Worm (Caenorhabditis elegans): Measurements from ENCODE around the gene T27A8.7.

T27A8.7 gene

DNA sequence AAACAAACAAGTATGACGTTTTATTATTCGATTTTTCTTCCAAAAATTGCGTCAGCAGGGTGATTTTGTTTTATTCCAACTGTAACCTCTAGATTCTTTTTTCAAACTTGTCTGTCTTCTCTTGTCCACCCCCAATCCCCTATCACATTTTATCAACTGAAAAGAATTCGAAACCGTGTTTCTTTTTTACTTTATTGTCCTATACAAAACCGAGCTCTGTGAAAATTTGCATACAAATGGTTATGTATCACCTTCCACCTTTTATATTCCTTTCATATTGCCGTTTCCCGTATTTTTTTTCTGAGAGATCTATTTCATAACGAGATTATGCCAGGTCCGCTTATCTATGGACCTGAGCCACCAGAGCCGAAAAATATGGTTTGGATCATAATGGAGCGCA is at the start of gene T27A8.7:
Gene T27A8.7 (plus strand): TSS at position 301 of the 400 bp plus-strand sequence.
- TF ChIP-seq hmbx-1 (tag; optimal IDR thresholded peaks at IDR 0.05) = no peak
- TF ChIP-seq flt-1 (GFP tag; IDR thresholded peaks at IDR 0.05) = no peak
- no peak for TF ChIP-seq hnd-1 (tag; optimal IDR thresholded peaks at IDR 0.05)
- TF ChIP-seq ets-7 (tag; optimal IDR thresholded peaks at IDR 0.05) = no peak
- no peak for TF ChIP-seq ama-1 (optimal IDR thresholded peaks at IDR 0.05)
- TF ChIP-seq ceh-13 (GFP tag; optimal IDR thresholded peaks at IDR 0.05) = no peak
- no peak for TF ChIP-seq aly-1 (tag; optimal IDR thresholded peaks at IDR 0.05)
- no peak for TF ChIP-seq tra-4 (tag; optimal IDR thresholded peaks at IDR 0.05)
- no peak for TF ChIP-seq tbx-11 (GFP tag; IDR thresholded peaks at IDR 0.05)
- TF ChIP-seq scrt-1 (GFP tag; IDR thresholded peaks at IDR 0.05) = no peak
- TF ChIP-seq pes-1 (GFP tag; IDR thresholded peaks at IDR 0.05) = no peak
- TF ChIP-seq hmg-4 (GFP tag; optimal IDR thresholded peaks at IDR 0.05) = no peak
- TF ChIP-seq F13C5.2 (tag; optimal IDR thresholded peaks at IDR 0.05) = no peak
- no peak for TF ChIP-seq ceh-36 (tag; optimal IDR thresholded peaks at IDR 0.05)
- TF ChIP-seq sea-1 (GFP tag; conservative IDR thresholded peaks at IDR 0.05) = no peak
- no peak for TF ChIP-seq tbx-37 (GFP tag; conservative IDR thresholded peaks at IDR 0.05)
- TF ChIP-seq B0310.2 (tag; optimal IDR thresholded peaks at IDR 0.05) = no peak

- TF ChIP-seq B0310.2 (tag; optimal IDR thresholded peaks at IDR 0.05) (no peak), aly-1 (tag; optimal IDR thresholded peaks at IDR 0.05) (no peak), F13C5.2 (tag; optimal IDR thresholded peaks at IDR 0.05) (no peak), scrt-1 (GFP tag; IDR thresholded peaks at IDR 0.05) (no peak), pes-1 (GFP tag; IDR thresholded peaks at IDR 0.05) (no peak), ceh-36 (tag; optimal IDR thresholded peaks at IDR 0.05) (no peak), ceh-13 (GFP tag; optimal IDR thresholded peaks at IDR 0.05) (no peak), tbx-11 (GFP tag; IDR thresholded peaks at IDR 0.05) (no peak), hmbx-1 (tag; optimal IDR thresholded peaks at IDR 0.05) (no peak), ets-7 (tag; optimal IDR thresholded peaks at IDR 0.05) (no peak), tbx-37 (GFP tag; conservative IDR thresholded peaks at IDR 0.05) (no peak), tra-4 (tag; optimal IDR thresholded peaks at IDR 0.05) (no peak), hmg-4 (GFP tag; optimal IDR thresholded peaks at IDR 0.05) (no peak), hnd-1 (tag; optimal IDR thresholded peaks at IDR 0.05) (no peak), flt-1 (GFP tag; IDR thresholded peaks at IDR 0.05) (no peak)
Measured at ce11 chrX:16006529-16006928, 48.8 kb upstream of the T27A8.7 start, which contains the start of gene C09G1.4. Gene C09G1.4 (minus strand): TSS chrX:16006629.

ce11 chrX:16016796-16017195 is 38.5 kb upstream of the T27A8.7 start, which contains the start of the genes VB0395L.1 and nhx-1:
Gene VB0395L.1 (minus strand): TSS chrX:16016981.
Gene nhx-1 (plus strand): TSS chrX:16017121.
- TF ChIP-seq tbx-37 (GFP tag; conservative IDR thresholded peaks at IDR 0.05) (no peak), ama-1 (optimal IDR thresholded peaks at IDR 0.05) (no peak), ceh-36 (tag; optimal IDR thresholded peaks at IDR 0.05) (no peak), B0310.2 (tag; optimal IDR thresholded peaks at IDR 0.05) (no peak), hmg-4 (GFP tag; optimal IDR thresholded peaks at IDR 0.05) (no peak), scrt-1 (GFP tag; IDR thresholded peaks at IDR 0.05) (no peak)

ce11 chrX:16024558-16024957 is 30.8 kb upstream of the T27A8.7 start:
- TF ChIP-seq hmg-4 (GFP tag; optimal IDR thresholded peaks at IDR 0.05) (no peak), scrt-1 (GFP tag; IDR thresholded peaks at IDR 0.05) (peak; percentile 54)

- TF ChIP-seq B0310.2 (tag; optimal IDR thresholded peaks at IDR 0.05) (no peak), F13C5.2 (tag; optimal IDR thresholded peaks at IDR 0.05) (no peak), sea-1 (GFP tag; conservative IDR thresholded peaks at IDR 0.05) (no peak), tbx-37 (GFP tag; conservative IDR thresholded peaks at IDR 0.05) (no peak)
Measured at ce11 chrX:16028980-16029379, 26.4 kb upstream of the T27A8.7 start.

ce11 chrX:16030506-16030905 is 24.8 kb upstream of the T27A8.7 start, which contains the start of gene mboa-1:
Gene mboa-1 (plus strand): TSS chrX:16030806.
- TF ChIP-seq ama-1 (optimal IDR thresholded peaks at IDR 0.05) = no peak
- TF ChIP-seq sea-1 (GFP tag; conservative IDR thresholded peaks at IDR 0.05) = no peak
- no peak for TF ChIP-seq tbx-37 (GFP tag; conservative IDR thresholded peaks at IDR 0.05)
- no peak for TF ChIP-seq scrt-1 (GFP tag; IDR thresholded peaks at IDR 0.05)
- no peak for TF ChIP-seq F13C5.2 (tag; optimal IDR thresholded peaks at IDR 0.05)
- TF ChIP-seq hmbx-1 (tag; optimal IDR thresholded peaks at IDR 0.05) = no peak
- no peak for TF ChIP-seq ets-7 (tag; optimal IDR thresholded peaks at IDR 0.05)
- TF ChIP-seq ceh-36 (tag; optimal IDR thresholded peaks at IDR 0.05) = no peak
- no peak for TF ChIP-seq tra-4 (tag; optimal IDR thresholded peaks at IDR 0.05)
- no peak for TF ChIP-seq pes-1 (GFP tag; IDR thresholded peaks at IDR 0.05)
- TF ChIP-seq hnd-1 (tag; optimal IDR thresholded peaks at IDR 0.05) = no peak
- TF ChIP-seq aly-1 (tag; optimal IDR thresholded peaks at IDR 0.05) = no peak
- TF ChIP-seq tbx-11 (GFP tag; IDR thresholded peaks at IDR 0.05) = no peak
- no peak for TF ChIP-seq B0310.2 (tag; optimal IDR thresholded peaks at IDR 0.05)
- TF ChIP-seq hmg-4 (GFP tag; optimal IDR thresholded peaks at IDR 0.05) = no peak
- no peak for TF ChIP-seq ceh-13 (GFP tag; optimal IDR thresholded peaks at IDR 0.05)

ce11 chrX:16039173-16039572 is 16.2 kb upstream of the T27A8.7 start:
- TF ChIP-seq tra-4 (tag; optimal IDR thresholded peaks at IDR 0.05) (no peak), ceh-36 (tag; optimal IDR thresholded peaks at IDR 0.05) (no peak), F13C5.2 (tag; optimal IDR thresholded peaks at IDR 0.05) (no peak), tbx-37 (GFP tag; conservative IDR thresholded peaks at IDR 0.05) (no peak), pes-1 (GFP tag; IDR thresholded peaks at IDR 0.05) (no peak), hnd-1 (tag; optimal IDR thresholded peaks at IDR 0.05) (no peak), scrt-1 (GFP tag; IDR thresholded peaks at IDR 0.05) (no peak), aly-1 (tag; optimal IDR thresholded peaks at IDR 0.05) (no peak), hmbx-1 (tag; optimal IDR thresholded peaks at IDR 0.05) (no peak), ama-1 (optimal IDR thresholded peaks at IDR 0.05) (no peak), B0310.2 (tag; optimal IDR thresholded peaks at IDR 0.05) (no peak), ceh-13 (GFP tag; optimal IDR thresholded peaks at IDR 0.05) (no peak), hmg-4 (GFP tag; optimal IDR thresholded peaks at IDR 0.05) (no peak), tbx-11 (GFP tag; IDR thresholded peaks at IDR 0.05) (no peak), sea-1 (GFP tag; conservative IDR thresholded peaks at IDR 0.05) (no peak), ets-7 (tag; optimal IDR thresholded peaks at IDR 0.05) (no peak)

Data from whole organism, early embryonic.